Fruit fly (Drosophila melanogaster): ENCODE data around the gene Ack.

Gene Ack

dm6 chr3L:4102496-4103257 lies 5.3 kb upstream of the Ack start, which contains the start of gene CG14995 (continued):
- peak; percentile 38 for TF ChIP-seq hbn (GFP tag; IDR thresholded peaks at IDR 0.05; ENCODE audit: partially characterized antibody)
- TF ChIP-seq run (tag; optimal IDR thresholded peaks at IDR 0.05): no peak
- no peak for TF ChIP-seq CG5953 (GFP tag; IDR thresholded peaks at IDR 0.05)
- no peak for TF ChIP-seq Gsc (GFP tag; IDR thresholded peaks at IDR 0.05)
- peak; percentile 31; the same call in 1 of the 2 replicates for TF ChIP-seq inv (GFP tag; IDR thresholded peaks at IDR 0.05; ENCODE audit: partially characterized antibody)
- TF ChIP-seq Blimp-1 (GFP tag; optimal IDR thresholded peaks at IDR 0.05): peak; percentile 15
- peak; percentile 62 for TF ChIP-seq Myb (GFP tag; optimal IDR thresholded peaks at IDR 0.05)
- peak; percentile 37 for TF ChIP-seq CG17568 (GFP tag; optimal IDR thresholded peaks at IDR 0.05)
- no peak for TF ChIP-seq CG33213 (GFP tag; optimal IDR thresholded peaks at IDR 0.05)
- no peak for TF ChIP-seq bigmax (GFP tag; optimal IDR thresholded peaks at IDR 0.05)
- no peak for TF ChIP-seq CG10209 (GFP tag; optimal IDR thresholded peaks at IDR 0.05)
- no peak for TF ChIP-seq Stat92E (GFP tag; optimal IDR thresholded peaks at IDR 0.05)
- TF ChIP-seq Antp (GFP tag; optimal IDR thresholded peaks at IDR 0.05): no peak
- TF ChIP-seq odd (GFP tag; optimal IDR thresholded peaks at IDR 0.05): peak; percentile 14
- peak; percentile 50 for TF ChIP-seq PHDP (tag; optimal IDR thresholded peaks at IDR 0.05)
- peak; percentile 21 for TF ChIP-seq salm (tag; optimal IDR thresholded peaks at IDR 0.05)
- no peak for TF ChIP-seq CG3995 (GFP tag; optimal IDR thresholded peaks at IDR 0.05)
- no peak for TF ChIP-seq twi (tag; optimal IDR thresholded peaks at IDR 0.05)
- TF ChIP-seq CG4282 (GFP tag; optimal IDR thresholded peaks at IDR 0.05): no peak
- peak; percentile 44 for TF ChIP-seq CG3281 (GFP tag; optimal IDR thresholded peaks at IDR 0.05)
- TF ChIP-seq CG17186 (GFP tag; optimal IDR thresholded peaks at IDR 0.05): no peak
- no peak for TF ChIP-seq CG9215 (GFP tag; IDR thresholded peaks at IDR 0.05)
- no peak for TF ChIP-seq Fer2 (tag; optimal IDR thresholded peaks at IDR 0.05)
- peak; percentile 64 for TF ChIP-seq CG12299 (tag; optimal IDR thresholded peaks at IDR 0.05)
- no peak for TF ChIP-seq Dip2 (GFP tag; IDR thresholded peaks at IDR 0.05)
- TF ChIP-seq CG1024 (GFP tag; IDR thresholded peaks at IDR 0.05): no peak
- TF ChIP-seq CG7357 (GFP tag; IDR thresholded peaks at IDR 0.05): no peak
- peak; percentile 51 for TF ChIP-seq CG5180 (GFP tag; optimal IDR thresholded peaks at IDR 0.05)
- TF ChIP-seq CG2116 (GFP tag; optimal IDR thresholded peaks at IDR 0.05): peak; percentile 30
- peak; percentile 25 for TF ChIP-seq CHES-1-like (GFP tag; optimal IDR thresholded peaks at IDR 0.05)
- TF ChIP-seq CG10543 (GFP tag; optimal IDR thresholded peaks at IDR 0.05): peak; percentile 62
- TF ChIP-seq Vsx1 (GFP tag; optimal IDR thresholded peaks at IDR 0.05): no peak
- no peak for TF ChIP-seq Mad (GFP tag; optimal IDR thresholded peaks at IDR 0.05)
- TF ChIP-seq phol (tag; optimal IDR thresholded peaks at IDR 0.05): no peak
- TF ChIP-seq CG1832 (GFP tag; optimal IDR thresholded peaks at IDR 0.05): no peak
- TF ChIP-seq Doc3 (GFP tag; IDR thresholded peaks at IDR 0.05; ENCODE audit: partially characterized antibody): peak; percentile 59
- peak; percentile 75 for TF ChIP-seq BEAF-32 (GFP tag; optimal IDR thresholded peaks at IDR 0.05)
- TF ChIP-seq CG6791 (GFP tag; IDR thresholded peaks at IDR 0.05; ENCODE audit: partially characterized antibody): peak; percentile 63; the same call in 2 of the 3 replicates
- TF ChIP-seq usp (GFP tag; optimal IDR thresholded peaks at IDR 0.05): no peak
- TF ChIP-seq CG6272 (GFP tag; IDR thresholded peaks at IDR 0.05): no peak
- TF ChIP-seq Tbp (GFP tag; optimal IDR thresholded peaks at IDR 0.05): no peak
- no peak for TF ChIP-seq CG13624 (GFP tag; optimal IDR thresholded peaks at IDR 0.05)
- TF ChIP-seq ci (GFP tag; IDR thresholded peaks at IDR 0.05): peak; percentile 72; the same call in 2 of the 3 replicates
- TF ChIP-seq HHEX (GFP tag; optimal IDR thresholded peaks at IDR 0.05): peak; percentile 7
- no peak for TF ChIP-seq Taf1 (GFP tag; IDR thresholded peaks at IDR 0.05)
- peak; percentile 36; the same call in 1 of the 3 replicates for TF ChIP-seq CG7963 (GFP tag; IDR thresholded peaks at IDR 0.05; ENCODE audit: partially characterized antibody)
- peak; percentile 9 for TF ChIP-seq grau (tag; optimal IDR thresholded peaks at IDR 0.05)
- TF ChIP-seq CG34224 (GFP tag; IDR thresholded peaks at IDR 0.05; ENCODE audit: partially characterized antibody): peak; percentile 28; the same call in 2 of the 3 replicates

Measured in whole organism, embryonic.